Worm (Caenorhabditis elegans) whole organism, early embryonic: ENCODE results near the gene hpo-15.
"Not testable (repeated sequence)": the region's sequence is repeated elsewhere in the genome, so short reads cannot be mapped to it uniquely, and the experiment has no call there.

Experiments used
- B0310.2 ChIP-seq: sonication (generic microtip); optimal IDR thresholded peaks from 2 replicates; lab custom pipeline; 2016; ENCODE audit warnings: mild to moderate bottlenecking, missing genetic modification characterization, missing compliant biosample characterization
- F13C5.2 ChIP-seq: sonication (generic microtip); optimal IDR thresholded peaks from 2 replicates; lab custom pipeline; 2017; ENCODE audit warnings: mild to moderate bottlenecking, missing genetic modification characterization, inconsistent platforms, missing compliant biosample characterization
- aly-1 ChIP-seq: sonication (generic microtip); optimal IDR thresholded peaks from 2 replicates; lab custom pipeline; 2016; ENCODE audit warnings: missing genetic modification characterization, missing compliant biosample characterization
- ama-1 ChIP-seq: fragments of 150-350 bp; optimal IDR thresholded peaks from 2 replicates; lab custom pipeline; 2014
- ceh-13 ChIP-seq: fragments of 200-800 bp; sonication (Bioruptor generic); optimal IDR thresholded peaks from 2 replicates; lab custom pipeline; 2018; ENCODE audit warnings: mild to moderate bottlenecking, missing genetic modification characterization, missing compliant biosample characterization
- ceh-36 ChIP-seq: sonication (generic microtip); optimal IDR thresholded peaks from 2 replicates; lab custom pipeline; 2016; ENCODE audit warnings: missing genetic modification characterization, inconsistent platforms, missing compliant biosample characterization
- ets-7 ChIP-seq: sonication (generic microtip); optimal IDR thresholded peaks from 2 replicates; lab custom pipeline; 2016; ENCODE audit warnings: missing genotype, missing genetic modification characterization, missing compliant biosample characterization
- flt-1 ChIP-seq: fragments of 200-800 bp; sonication (Bioruptor generic); IDR thresholded peaks from 2 replicates; pipeline ENCODE4 v1.3.6; 2022; ENCODE audit warnings: missing genetic modification characterization, missing compliant biosample characterization
- hmbx-1 ChIP-seq: sonication (generic microtip); optimal IDR thresholded peaks from 2 replicates; lab custom pipeline; 2016; ENCODE audit warnings: mild to moderate bottlenecking, missing genetic modification characterization, missing compliant biosample characterization
- hmg-4 ChIP-seq: fragments of 200-800 bp; sonication (Bioruptor generic); optimal IDR thresholded peaks from 2 replicates; lab custom pipeline; 2018; ENCODE audit warnings: mild to moderate bottlenecking, missing genetic modification characterization, missing compliant biosample characterization
- hnd-1 ChIP-seq: sonication (generic microtip); optimal IDR thresholded peaks from 2 replicates; lab custom pipeline; 2016; ENCODE audit warnings: missing genetic modification characterization, missing compliant biosample characterization
- pes-1 ChIP-seq: fragments of 200-800 bp; sonication (Bioruptor generic); IDR thresholded peaks from 2 replicates; pipeline ENCODE4 v1.3.6; 2022; ENCODE audit warnings: missing genetic modification reagents, missing genetic modification characterization, missing compliant biosample characterization
- scrt-1 ChIP-seq: fragments of 200-800 bp; sonication (Bioruptor generic); IDR thresholded peaks from 2 replicates; pipeline ENCODE4 v1.3.6; 2022; ENCODE audit warnings: missing genetic modification characterization, missing compliant biosample characterization
- sea-1 ChIP-seq: fragments of 200-800 bp; sonication (Bioruptor generic); conservative IDR thresholded peaks from 2 replicates; pipeline ENCODE4 v1.3.6; 2022; ENCODE audit warnings: missing genetic modification characterization, missing compliant biosample characterization
- tbx-37 ChIP-seq: fragments of 200-800 bp; sonication (Bioruptor generic); conservative IDR thresholded peaks from 2 replicates; pipeline ENCODE4 v1.3.6; 2022; ENCODE audit warnings: missing genetic modification reagents, missing genetic modification characterization, missing compliant biosample characterization
- tra-4 ChIP-seq: sonication (generic microtip); optimal IDR thresholded peaks from 2 replicates; lab custom pipeline; 2017; ENCODE audit warnings: missing genetic modification characterization, missing compliant biosample characterization

Gene hpo-15

DNA sequence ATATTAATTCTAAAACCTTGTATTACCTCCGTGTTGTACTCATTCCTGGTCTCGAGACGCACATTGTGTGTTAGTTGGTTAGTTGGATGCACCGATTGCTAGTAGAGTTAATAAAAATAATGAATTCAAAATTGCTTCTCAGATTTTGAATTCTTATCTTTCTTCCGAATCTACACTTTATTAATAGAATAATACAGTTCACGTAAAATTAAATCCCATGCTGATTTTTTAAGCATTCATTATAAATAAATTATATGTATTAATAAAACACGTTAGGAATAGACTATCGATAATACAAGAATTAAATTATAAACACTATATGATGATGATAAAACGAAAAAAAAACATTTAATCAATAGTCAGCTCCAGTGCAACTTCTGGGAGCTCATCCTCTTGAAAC lies 45.1 kb downstream of the hpo-15 start, which contains the start of gene ZC317.6:
Gene ZC317.6, minus strand, starts transcription at position 101 of the 400 bp plus-strand sequence.
- not testable (repeated sequence) for TF ChIP-seq hmg-4 (GFP tag; lab: Kevin White, UChicago); aly-1 (tag; lab: Kevin White, UChicago); ceh-13 (GFP tag; lab: Kevin White, UChicago)

DNA sequence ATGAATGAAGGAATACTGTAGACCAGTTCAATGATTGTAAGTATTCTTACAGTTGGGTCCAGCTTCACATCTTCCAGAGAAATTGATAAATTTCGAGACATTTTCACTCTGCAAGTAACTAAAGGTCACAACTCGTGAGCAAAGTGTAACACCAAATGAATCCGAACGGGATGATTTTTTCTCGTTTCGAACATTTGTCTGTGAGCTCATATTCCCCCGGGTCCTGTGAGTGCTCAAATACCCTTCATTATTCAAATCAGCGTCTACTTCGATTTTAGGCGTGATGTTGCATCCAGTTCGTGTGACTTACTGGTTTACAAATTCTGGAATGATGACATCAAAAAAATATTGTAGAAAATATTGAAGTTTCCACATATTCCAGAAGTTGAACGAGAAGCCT lies 48.3 kb downstream of the hpo-15 start, which contains the start of gene srg-68:
Gene srg-68, minus strand, starts transcription at position 101 of the 400 bp plus-strand sequence.
- TF ChIP-seq hmg-4 (GFP tag; lab: Kevin White, UChicago) (no peak), flt-1 (GFP tag; lab: Robert Waterston, UW) (no peak), aly-1 (tag; lab: Kevin White, UChicago) (no peak), tbx-37 (GFP tag; lab: Robert Waterston, UW) (no peak), hnd-1 (tag; lab: Kevin White, UChicago) (no peak), tra-4 (tag; lab: Kevin White, UChicago) (no peak), ets-7 (no peak), F13C5.2 (tag; lab: Kevin White, UChicago) (no peak), ceh-13 (GFP tag; lab: Kevin White, UChicago) (no peak), sea-1 (no peak), pes-1 (GFP tag; lab: Robert Waterston, UW) (no peak), hmbx-1 (tag; lab: Kevin White, UChicago) (no peak), ama-1 (lab: Kevin White, UChicago) (no peak), scrt-1 (GFP tag; lab: Robert Waterston, UW) (no peak), ceh-36 (tag; lab: Kevin White, UChicago) (no peak), B0310.2 (no peak)

DNA sequence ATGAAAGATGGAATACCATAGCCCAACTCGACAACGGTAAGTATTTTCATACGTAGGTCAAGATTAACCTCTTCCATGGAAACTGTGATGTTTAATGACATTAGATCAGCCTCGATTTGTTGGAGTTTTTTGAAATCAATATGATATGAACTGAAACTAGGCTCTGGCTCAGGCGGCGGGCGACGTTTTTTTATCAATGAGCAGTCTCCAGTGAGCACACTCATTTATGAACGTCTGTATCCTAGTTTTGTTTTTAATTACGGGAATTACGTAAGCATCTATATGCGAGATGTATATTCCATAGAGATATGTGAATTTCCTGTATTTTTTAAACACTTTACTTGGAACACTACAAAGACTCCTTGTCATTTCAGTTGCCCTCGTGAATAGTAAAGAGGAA lies 50.7 kb downstream of the hpo-15 start, which contains the start of gene srg-67:
Gene srg-67, minus strand, starts transcription at position 101 of the 400 bp plus-strand sequence.
- TF ChIP-seq pes-1 (GFP tag; lab: Robert Waterston, UW) (no peak), hmbx-1 (tag; lab: Kevin White, UChicago) (no peak)
